Worm (Caenorhabditis elegans) whole organism, L4 larva: ENCODE results near the gene C26B9.5.

Source experiments
- ces-1 ChIP-seq: fragments of 150-350 bp; sonication (generic microtip); optimal IDR thresholded peaks from 4 replicates; lab custom pipeline; 2014; ENCODE audit warnings: missing biosample characterization, missing genetic modification reagents, missing genetic modification characterization
- lin-13 ChIP-seq: fragments of 150-350 bp; optimal IDR thresholded peaks from 2 replicates; lab custom pipeline; 2014; ENCODE audit warnings: missing biosample characterization, missing genetic modification reagents, missing genetic modification characterization
- lin-39 ChIP-seq: fragments of 150-350 bp; optimal IDR thresholded peaks from 2 replicates; lab custom pipeline; 2014; ENCODE audit warnings: missing biosample characterization, missing genetic modification reagents, missing genetic modification characterization

DNA sequence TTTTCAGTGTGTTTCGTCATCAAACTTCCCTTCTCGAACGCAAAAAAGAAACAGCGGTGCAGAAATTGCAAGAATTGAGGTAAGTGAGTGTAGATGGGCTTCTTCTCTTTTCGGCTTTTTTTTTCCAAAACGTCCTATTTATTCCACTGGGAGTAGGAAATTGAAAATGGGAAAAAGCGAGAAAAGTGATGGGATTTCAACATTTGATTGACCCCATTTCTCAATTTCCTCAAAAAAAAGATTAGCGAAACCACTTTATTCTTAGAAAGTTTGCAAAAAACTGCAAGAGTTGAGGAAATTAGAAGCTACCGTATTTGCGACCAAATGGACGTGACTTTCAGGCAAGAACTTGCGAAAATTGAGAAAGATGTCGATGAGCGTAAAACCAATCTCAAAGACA is 25.8 kb upstream of the C26B9.5 start, which contains the start of gene ags-3:
- TF ChIP-seq lin-39 (no peak), lin-13 (GFP tag; lab: Kevin White, UChicago) (no peak), ces-1 (no peak)
